Worm (Caenorhabditis elegans) whole organism, young adult: Measurements from ENCODE around the gene spp-28.

Source experiments
- F39B2.1 ChIP-seq: fragments of 200-800 bp; sonication (Bioruptor generic); IDR thresholded peaks from 2 replicates; pipeline ENCODE4 v1.3.6; 2022; ENCODE audit warnings: missing genetic modification reagents, missing genetic modification characterization, missing compliant biosample characterization
- lin-26 ChIP-seq: fragments of 200-800 bp; sonication (Bioruptor generic); IDR thresholded peaks from 2 replicates; pipeline ENCODE4 v1.3.6; 2022; ENCODE audit warnings: missing genetic modification reagents, missing genetic modification characterization, missing compliant biosample characterization
- ztf-3 ChIP-seq: fragments of 200-800 bp; sonication (Bioruptor generic); optimal IDR thresholded peaks from 2 replicates; lab custom pipeline; 2018; ENCODE audit warnings: mild to moderate bottlenecking, missing genetic modification characterization, missing compliant biosample characterization

DNA sequence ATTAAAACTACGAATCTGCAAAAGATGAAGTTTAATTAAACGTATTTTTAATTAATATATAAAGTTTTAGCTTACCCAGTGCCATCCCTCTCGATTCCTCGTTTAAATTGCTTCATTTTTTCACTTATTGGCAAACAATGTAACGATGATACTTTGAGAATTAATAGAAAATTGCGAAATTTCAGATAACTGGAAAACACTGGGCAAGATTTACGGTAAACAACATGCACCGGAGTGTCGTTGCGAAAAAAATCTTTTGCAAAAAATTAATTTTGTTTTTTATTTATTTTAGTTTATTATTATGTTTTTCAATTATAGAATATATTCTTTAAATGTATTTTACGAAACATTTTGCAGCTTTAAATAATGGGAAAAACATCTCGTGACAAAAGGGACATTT is 13.9 kb upstream of the spp-28 start, which contains the start of the genes pelo-1 and R74.7:
- TF ChIP-seq F39B2.1 (GFP tag; lab: Robert Waterston, UW) (no peak), ztf-3 (GFP tag; lab: Kevin White, UChicago) (no peak), lin-26 (no peak)
